Fruit fly (Drosophila melanogaster) whole organism: Measurements from ENCODE around the gene Pex12.

Experiments used
- CG8478 ChIP-seq: fragments of >200 bp; optimal IDR thresholded peaks from 2 replicates; lab custom pipeline; 2018; ENCODE audit warnings: inconsistent platforms
- Dll ChIP-seq: fragments of >200 bp; optimal IDR thresholded peaks from 2 replicates; lab custom pipeline; 2017
- EcR ChIP-seq, 2 experiments: fragments of >200 bp; optimal IDR thresholded peaks; 2 replicates each; lab custom pipeline; 2017; ENCODE audit warnings: missing biosample characterization in 2 of 2, missing genetic modification characterization in 2 of 2, missing genetic modification reagents in 2 of 2
- pan ChIP-seq: fragments of >200 bp; optimal IDR thresholded peaks from 2 replicates; lab custom pipeline; 2017
- psq ChIP-seq: fragments of >200 bp; optimal IDR thresholded peaks from 2 replicates; lab custom pipeline; 2017
- usp ChIP-seq: fragments of >200 bp; optimal IDR thresholded peaks from 2 replicates; lab custom pipeline; 2017; ENCODE audit warnings: missing biosample characterization, missing genetic modification characterization, mixed read lengths

DNA sequence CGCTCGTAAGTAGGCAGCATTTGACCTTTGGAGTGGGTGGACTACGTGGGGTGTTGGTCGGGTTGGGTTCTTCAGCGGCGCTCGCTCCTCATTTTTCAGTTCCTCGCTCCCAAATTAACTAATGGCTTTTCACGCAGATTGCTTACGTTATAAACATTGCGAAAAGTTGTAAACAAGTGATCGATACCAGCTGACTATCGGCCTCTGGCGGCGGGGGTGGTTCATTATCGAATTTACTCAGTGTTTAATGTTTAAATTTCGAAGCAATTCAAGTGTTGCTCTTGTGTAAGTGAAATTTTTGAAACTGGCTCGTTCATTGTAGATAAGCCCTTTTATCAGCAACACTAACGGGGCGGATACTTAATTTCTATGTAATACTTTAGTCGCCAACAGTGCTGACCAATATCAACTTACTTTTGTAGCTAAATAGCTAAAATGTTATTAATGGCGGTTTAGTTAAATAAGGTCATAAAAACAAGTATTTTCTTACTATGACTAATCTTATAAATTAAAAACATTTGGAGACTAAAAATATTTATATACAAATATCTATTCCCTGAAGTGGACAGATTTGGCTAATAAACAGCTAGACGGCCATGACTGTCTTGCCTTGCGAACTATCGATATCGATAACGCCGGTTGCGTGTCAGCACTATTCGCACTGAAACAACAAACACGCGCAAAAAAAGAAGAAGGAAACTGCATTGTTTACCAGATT is 3.7 kb downstream of the Pex12 start, which contains the start of the genes PGAP2 and Clp:
- TF ChIP-seq usp (GFP tag; lab: Kevin White, UChicago) = no peak
- no peak for TF ChIP-seq psq (lab: Kevin White, UChicago)
- no peak for TF ChIP-seq CG8478
- no peak for TF ChIP-seq Dll
- TF ChIP-seq pan (lab: Kevin White, UChicago) = no peak
- TF ChIP-seq EcR (GFP tag; optimal IDR thresholded peaks at IDR 0.05; lab: Kevin White, UChicago) = no peak
